Fruit fly (Drosophila melanogaster) whole organism, larva: ENCODE measurements around the gene CG33689.

Experiments
- noc ChIP-seq: fragments of 200-800 bp; sonication (Bioruptor generic); optimal IDR thresholded peaks from 3 replicates; lab custom pipeline; 2019; ENCODE audit warnings: missing biosample characterization, mild to moderate bottlenecking, missing genetic modification characterization, moderate library complexity

CG33689 gene

DNA sequence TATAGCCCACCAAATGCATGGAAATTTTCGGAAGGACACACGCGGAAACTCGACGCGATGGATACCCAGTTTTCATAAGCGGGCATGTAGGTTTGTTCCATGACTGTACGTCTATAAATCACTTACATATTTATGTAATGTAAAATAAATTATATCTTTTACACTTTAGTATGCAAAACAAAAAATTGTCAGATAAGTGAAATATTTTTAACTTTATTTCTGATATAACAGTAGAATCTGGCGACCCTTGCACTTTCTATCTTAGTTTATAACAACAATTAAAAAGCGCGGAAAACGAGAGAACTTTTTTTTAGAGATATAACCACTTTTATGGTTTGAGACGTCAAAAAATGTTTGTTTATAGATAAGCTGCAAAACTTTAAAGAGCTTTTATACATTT lies 22.3 kb upstream of the CG33689 start:
- TF ChIP-seq noc: no peak

DNA sequence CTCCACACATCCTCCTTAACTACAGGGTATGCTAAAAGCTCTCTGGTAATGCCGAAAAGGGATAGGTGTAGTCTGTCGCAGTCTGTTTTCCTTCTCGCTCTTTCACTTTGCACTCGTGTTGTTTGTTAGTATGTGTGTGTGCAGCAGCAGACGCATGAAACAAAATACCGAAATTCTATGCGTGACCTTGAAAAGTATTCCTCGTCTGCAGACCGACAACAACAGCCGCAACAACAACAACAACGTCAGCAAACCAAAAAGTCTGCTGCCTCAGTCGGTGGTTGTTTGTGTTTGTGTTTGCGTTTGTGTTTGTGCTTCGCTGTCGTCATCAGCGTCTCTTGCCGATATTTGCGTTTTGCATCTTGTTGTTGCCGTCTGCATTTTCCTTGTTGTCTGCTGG lies 21.6 kb upstream of the CG33689 start:
- TF ChIP-seq noc: no peak

dm6 chr3L:16181330-16181830 lies 18.6 kb upstream of the CG33689 start:
- no peak for TF ChIP-seq noc

DNA sequence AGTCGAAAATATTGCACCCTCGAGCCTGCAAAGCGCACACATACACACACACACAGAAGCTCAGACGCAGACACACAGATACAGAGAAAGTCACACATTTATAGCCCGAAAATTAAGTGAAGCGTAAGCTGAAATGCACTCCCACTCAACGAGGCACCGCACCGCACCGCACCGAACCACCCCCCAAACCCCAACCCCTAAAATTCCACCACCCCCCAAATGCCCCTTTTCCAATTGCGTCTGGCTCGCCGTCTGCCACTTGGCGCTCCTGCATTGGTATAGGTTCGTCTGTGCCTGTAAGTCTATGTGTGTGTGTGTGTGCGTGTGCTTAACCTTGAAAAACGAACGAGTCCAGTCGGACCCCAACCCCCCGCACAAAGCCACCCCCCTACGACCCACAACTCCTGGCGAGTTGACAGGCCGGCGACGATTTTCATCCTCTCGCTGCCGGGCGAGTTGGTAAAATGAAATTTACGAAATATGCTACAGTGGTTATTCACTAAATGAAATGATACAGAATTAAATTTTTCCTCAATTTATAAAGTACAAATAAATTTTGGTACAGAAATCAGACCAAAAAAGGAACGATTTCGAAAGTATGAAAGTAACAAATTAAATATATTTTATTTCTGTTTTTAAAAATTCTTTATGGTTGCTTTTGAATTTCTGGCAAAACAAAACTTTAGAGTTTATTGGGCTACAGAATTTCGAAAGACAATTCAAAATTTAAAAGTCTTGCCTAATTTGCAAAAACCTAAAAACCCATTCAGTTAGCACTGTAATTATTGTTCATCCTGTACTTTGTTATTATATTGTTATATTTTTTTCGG lies 17.2 kb upstream of the CG33689 start:
- no peak for TF ChIP-seq noc

DNA sequence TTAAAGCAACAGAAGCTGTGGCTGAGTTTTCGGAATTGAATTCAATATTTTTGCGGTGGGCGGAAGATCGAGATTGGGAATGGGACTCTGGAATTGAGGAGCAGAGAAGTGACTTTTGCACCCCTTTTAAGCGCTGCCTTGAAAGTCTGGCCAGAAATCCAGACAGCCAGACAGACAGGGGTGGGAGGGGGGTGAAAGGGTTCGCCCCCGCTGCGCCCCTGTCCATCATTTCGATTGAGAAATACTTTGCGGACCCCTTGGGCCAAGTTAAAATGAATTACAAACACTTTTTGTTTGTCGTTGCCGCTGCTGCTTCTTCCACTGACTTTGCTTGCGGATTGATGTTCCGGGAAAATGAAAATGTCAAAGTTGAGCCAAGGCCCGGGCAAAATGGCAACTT lies 16.5 kb upstream of the CG33689 start:
- TF ChIP-seq noc: no peak

- TF ChIP-seq noc: no peak
Measured at dm6 chr3L:16189058-16189924, 10.7 kb upstream of the CG33689 start.

- no peak for TF ChIP-seq noc
Measured at dm6 chr3L:16189925-16190231, 10.2 kb upstream of the CG33689 start.

- no peak for TF ChIP-seq noc
Measured at dm6 chr3L:16190885-16191284, 9.1 kb upstream of the CG33689 start.

- TF ChIP-seq noc: no peak
Measured at dm6 chr3L:16192561-16193355, 7.3 kb upstream of the CG33689 start.

DNA sequence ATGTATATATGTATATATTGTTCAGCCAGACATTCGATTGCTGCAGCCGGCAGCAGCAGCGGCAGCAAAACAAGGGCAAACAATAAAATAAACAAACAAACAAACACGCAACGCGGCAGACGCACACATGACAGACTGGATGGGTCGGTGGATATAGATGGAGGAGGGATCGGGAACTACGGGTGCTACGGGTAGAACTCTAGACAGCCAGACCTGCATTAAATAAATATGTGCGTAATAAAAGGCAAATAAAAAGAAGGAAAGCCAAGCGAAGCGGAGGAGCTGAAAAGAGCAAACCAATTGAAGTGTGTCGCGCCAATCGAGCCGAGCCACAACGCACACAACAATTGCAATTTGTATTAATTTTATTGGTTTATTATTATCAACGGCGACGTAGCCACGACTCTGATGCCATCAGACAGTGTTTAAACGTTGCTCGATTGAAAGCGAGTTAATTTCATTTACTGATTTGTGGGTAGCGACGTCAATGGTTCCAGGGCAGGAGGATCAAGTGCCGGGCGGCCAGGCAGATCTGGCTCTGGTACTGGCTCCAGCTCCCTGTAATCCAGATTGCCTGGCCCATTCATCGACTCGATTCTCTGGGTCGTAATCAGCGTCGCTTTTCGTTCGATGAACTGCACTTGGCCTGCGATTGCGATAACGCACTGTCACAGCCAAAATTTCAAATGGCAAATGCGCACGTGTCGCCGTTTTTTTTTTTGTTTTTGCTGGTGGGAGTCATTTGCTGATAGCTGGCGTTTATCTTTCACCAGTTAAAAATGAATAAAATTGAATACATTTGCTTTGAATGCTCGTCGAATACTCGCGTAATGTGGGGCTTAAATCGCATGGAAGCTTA lies 5.9 kb upstream of the CG33689 start:
- no peak for TF ChIP-seq noc

- TF ChIP-seq noc: no peak
Measured at dm6 chr3L:16195476-16195958, 4.5 kb upstream of the CG33689 start.

dm6 chr3L:16196588-16197183 lies 3.3 kb upstream of the CG33689 start:
- no peak for TF ChIP-seq noc

DNA sequence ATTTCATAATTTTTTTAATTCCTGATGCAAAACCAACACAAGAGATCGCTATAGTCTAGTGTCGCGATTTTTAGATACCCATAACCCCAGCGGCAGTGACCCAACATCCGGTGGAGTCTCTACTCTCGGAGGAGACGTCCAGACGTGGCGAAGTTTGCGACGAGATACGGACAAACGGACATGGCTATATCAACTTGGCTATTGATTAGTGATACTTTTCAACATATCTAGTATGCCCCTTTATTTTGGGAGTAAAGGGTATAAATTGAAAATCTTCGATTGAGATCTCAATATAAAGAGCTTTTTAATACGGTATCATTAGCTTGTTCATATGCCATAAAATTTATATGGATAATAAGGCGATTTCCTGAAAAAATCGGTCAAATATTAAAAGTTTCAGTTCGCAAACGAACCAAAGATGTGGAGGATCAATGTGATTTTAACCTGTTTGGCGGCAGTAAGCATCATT lies 2.5 kb upstream of the CG33689 start, which contains the start of gene CG33687:
Gene CG33687 (plus strand): TSS at position 419 of the 469 bp plus-strand sequence.
- TF ChIP-seq noc: no peak

- no peak for TF ChIP-seq noc
Measured at dm6 chr3L:16198920-16199319, 1.1 kb upstream of the CG33689 start, which contains the start of gene CG33688. Gene CG33688 (plus strand): TSS chr3L:16199220.

- no peak for TF ChIP-seq noc
Measured at dm6 chr3L:16201028-16201427, 999 bp downstream of the CG33689 start, which contains the start of gene dls. Gene dls (plus strand): TSS chr3L:16201328.
